Worm (Caenorhabditis elegans): ENCODE results near the gene C44C10.9.
A peak's percentile ranks its signal among the peaks of the same experiment; 100 is the strongest.

Gene C44C10.9

DNA sequence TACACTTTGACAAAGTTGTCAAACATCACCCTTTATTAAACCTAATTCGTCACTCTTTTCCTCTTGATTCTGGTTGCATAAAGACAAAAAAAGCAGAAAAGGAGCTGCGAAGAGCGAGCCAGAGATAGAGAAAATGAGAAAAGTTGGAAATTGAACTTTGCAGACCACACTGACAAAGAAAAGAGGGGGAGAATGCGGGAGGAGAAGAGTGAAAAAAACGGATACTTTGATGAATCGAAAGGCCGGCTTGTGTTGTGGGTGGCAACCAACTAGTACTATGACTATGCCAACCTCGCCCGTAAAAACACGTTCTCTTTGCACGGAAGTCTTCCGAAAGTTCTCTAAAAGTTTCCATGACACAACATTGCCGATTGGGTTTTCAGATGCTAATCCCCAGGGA is 9.3 kb upstream of the C44C10.9 start:
- TF ChIP-seq dao-5 (tag; optimal IDR thresholded peaks at IDR 0.05) (no peak), him-1 (tag; optimal IDR thresholded peaks at IDR 0.05) (no peak), W03F9.2 (tag; optimal IDR thresholded peaks at IDR 0.05) (no peak)

DNA sequence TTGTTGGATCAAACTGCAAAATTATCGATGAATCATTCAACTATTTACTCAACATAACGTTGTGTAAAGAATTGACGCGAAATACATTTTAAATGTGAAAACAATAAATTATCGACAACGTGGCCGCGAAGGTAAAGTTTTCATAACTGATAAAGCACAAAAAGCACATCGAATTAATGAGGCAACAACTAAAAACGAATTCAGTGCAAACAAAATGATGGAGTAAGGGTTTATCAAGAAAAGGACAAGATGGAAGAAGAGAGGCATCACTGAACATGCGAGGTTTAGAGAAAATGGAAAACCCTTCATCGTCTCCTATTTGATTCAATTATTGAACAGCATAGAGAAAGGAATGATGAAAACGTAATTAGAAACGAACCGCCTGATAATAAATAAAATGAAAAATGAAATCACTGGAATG is 7.5 kb upstream of the C44C10.9 start, which contains the start of gene D1053.4:
D1053.4 (minus strand) TSS at position 20 of the 421 bp plus-strand sequence.
- TF ChIP-seq him-1 (tag; optimal IDR thresholded peaks at IDR 0.05) (no peak), dao-5 (tag; optimal IDR thresholded peaks at IDR 0.05) (no peak), W03F9.2 (tag; optimal IDR thresholded peaks at IDR 0.05) (no peak)

DNA sequence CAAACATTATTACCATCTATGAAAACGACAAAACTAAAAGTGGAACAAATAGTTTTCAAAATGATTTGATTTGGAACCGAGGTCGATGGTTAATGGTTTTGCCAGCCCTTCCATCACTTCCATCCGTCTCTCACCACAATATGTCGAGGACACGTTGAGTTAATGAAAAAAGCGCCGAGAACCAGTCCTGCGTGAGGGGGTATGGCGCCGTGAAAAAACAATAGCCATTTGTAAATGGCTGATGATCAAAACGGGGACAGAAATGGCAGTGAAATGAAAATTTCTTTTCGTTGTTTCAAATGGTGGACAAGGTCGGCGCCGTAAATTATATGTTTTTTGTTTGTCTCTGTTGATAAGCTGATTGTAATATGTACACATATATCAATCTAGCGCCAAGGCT is 3.7 kb upstream of the C44C10.9 start:
- no peak for TF ChIP-seq W03F9.2 (tag; optimal IDR thresholded peaks at IDR 0.05)
- no peak for TF ChIP-seq dao-5 (tag; optimal IDR thresholded peaks at IDR 0.05)
- TF ChIP-seq him-1 (tag; optimal IDR thresholded peaks at IDR 0.05), result no peak

- TF ChIP-seq dao-5 (tag; optimal IDR thresholded peaks at IDR 0.05), result no peak
- TF ChIP-seq W03F9.2 (tag; optimal IDR thresholded peaks at IDR 0.05), result no peak
- no peak for TF ChIP-seq him-1 (tag; optimal IDR thresholded peaks at IDR 0.05)
Measured at ce11 chrX:11718751-11719150, 2.4 kb upstream of the C44C10.9 start.

DNA sequence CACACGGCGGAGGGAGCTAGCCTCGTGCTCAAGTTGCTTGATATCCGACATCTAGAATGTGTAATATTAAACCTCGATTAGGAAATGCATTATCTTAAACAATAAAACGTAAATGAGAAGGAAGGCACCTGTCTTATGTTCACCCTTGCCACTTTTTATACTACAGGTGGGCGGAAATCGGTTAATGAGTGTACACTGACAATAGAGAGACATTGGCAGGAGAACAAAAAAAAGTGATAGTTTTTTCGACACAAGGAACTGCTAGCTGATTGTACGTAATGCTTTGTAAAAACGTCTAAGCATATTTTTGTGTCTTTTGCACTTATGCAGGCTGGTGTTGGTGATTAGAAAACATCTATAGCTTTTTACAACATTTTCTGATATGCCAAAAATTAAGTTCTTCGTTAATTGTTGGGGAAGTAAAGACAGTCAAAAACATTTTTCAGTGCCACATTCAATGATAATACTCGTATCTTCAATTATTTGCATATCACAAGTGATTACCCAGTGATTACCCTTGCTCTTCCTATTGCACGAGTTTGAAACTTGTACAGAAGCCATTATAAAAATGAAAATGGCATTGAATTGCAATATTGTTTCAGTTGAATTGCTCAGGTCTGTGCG is 4.0 kb downstream of the C44C10.9 start, which contains the start of gene col-180:
col-180 (minus strand) TSS at position 51 of the 624 bp plus-strand sequence.
- TF ChIP-seq dao-5 (tag; optimal IDR thresholded peaks at IDR 0.05) (no peak), W03F9.2 (tag; optimal IDR thresholded peaks at IDR 0.05) (no peak), him-1 (tag; optimal IDR thresholded peaks at IDR 0.05) (no peak)

DNA sequence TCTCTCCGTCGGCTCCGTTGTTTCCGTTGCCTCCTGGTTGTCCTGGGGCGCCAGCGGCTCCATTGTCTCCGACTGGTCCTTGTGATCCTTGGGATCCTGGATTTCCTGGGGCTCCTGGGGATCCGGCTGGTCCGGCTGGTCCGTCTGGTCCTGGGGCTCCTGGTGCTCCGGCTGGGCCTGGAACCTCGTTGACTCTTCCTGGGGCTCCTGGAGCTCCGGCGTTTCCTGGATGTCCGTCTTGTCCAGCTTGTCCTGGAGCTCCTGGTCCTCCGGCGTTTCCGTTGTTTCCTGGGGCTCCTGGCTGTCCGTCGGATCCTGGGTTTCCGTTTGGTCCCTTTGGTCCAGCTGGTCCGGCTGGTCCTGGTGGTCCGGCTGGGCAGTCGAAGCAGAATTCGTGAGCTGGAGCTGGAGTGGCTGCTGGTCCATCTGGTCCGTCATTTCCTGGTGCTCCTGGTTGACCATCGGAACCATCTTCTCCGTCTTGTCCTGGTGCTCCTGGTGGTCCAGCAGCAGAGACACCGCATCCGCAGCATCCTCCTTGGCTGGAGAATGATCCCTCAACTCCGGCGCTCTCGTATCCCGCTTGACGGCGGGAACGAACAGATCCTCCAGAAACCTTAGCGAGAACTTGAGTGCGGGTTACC is 4.8 kb downstream of the C44C10.9 start:
- TF ChIP-seq dao-5 (tag; optimal IDR thresholded peaks at IDR 0.05) (no peak), W03F9.2 (tag; optimal IDR thresholded peaks at IDR 0.05) (no peak), him-1 (tag; optimal IDR thresholded peaks at IDR 0.05) (no peak)

DNA sequence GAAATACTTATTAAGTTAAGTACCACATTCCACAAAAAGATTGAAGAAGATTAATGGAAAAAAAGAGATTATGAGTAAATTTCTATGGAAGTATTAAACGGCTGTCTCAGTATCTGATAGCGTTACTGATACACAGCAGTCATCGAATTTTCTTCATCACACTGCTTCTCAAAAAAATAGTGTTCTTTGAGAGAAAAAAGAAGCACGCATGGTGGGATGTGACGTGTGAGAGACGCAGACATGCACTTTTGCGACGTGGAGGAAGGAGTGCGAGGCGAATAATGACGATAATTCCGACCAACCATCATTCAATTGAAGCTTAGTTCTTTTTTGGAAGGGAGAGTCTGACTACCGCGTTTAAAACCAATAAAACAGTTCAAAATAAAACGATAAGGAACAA is 6.1 kb downstream of the C44C10.9 start, which contains the start of gene C44C10.11:
C44C10.11 (minus strand) TSS at position 115 of the 400 bp plus-strand sequence.
- TF ChIP-seq dao-5 (tag; optimal IDR thresholded peaks at IDR 0.05) (no peak), W03F9.2 (tag; optimal IDR thresholded peaks at IDR 0.05) (peak; percentile 16)

- TF ChIP-seq dao-5 (tag; optimal IDR thresholded peaks at IDR 0.05), result no peak
- TF ChIP-seq W03F9.2 (tag; optimal IDR thresholded peaks at IDR 0.05), result no peak
- no peak for TF ChIP-seq him-1 (tag; optimal IDR thresholded peaks at IDR 0.05)
Measured at ce11 chrX:11702236-11702635, 14.1 kb downstream of the C44C10.9 start, which contains the start of gene C44C10.3. Gene C44C10.3 (plus strand): TSS chrX:11702536.

- TF ChIP-seq him-1 (tag; optimal IDR thresholded peaks at IDR 0.05) (no peak), dao-5 (tag; optimal IDR thresholded peaks at IDR 0.05) (no peak), W03F9.2 (tag; optimal IDR thresholded peaks at IDR 0.05) (no peak)
Measured at ce11 chrX:11700263-11700662, 16.1 kb downstream of the C44C10.9 start, which contains the start of gene C44C10.15. Gene C44C10.15 (minus strand): TSS chrX:11700363.

DNA sequence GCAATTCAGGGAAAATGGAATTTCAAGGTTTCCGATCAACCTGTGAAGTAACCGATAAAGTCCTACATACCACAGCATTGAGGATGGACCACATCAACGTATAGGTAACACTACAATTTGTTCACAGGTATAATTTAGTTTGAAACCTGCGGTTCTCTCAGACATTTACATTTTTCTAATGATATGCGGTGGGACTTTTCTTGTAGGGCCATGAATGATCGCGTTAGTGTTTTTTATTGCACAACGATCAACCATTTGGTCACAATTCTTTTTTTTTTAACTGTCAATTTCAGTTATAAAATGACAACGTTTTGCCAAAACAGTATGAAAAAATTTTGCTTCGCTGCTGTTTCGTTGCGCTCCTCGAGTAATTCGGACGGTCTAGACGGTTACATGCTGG is 19.6 kb downstream of the C44C10.9 start, which contains the start of gene C44C10.12:
C44C10.12 (plus strand) TSS at position 301 of the 400 bp plus-strand sequence.
- no peak for TF ChIP-seq dao-5 (tag; optimal IDR thresholded peaks at IDR 0.05)
- no peak for TF ChIP-seq him-1 (tag; optimal IDR thresholded peaks at IDR 0.05)
- TF ChIP-seq W03F9.2 (tag; optimal IDR thresholded peaks at IDR 0.05), result no peak

- TF ChIP-seq him-1 (tag; optimal IDR thresholded peaks at IDR 0.05) (no peak), dao-5 (tag; optimal IDR thresholded peaks at IDR 0.05) (no peak), W03F9.2 (tag; optimal IDR thresholded peaks at IDR 0.05) (no peak)
Measured at ce11 chrX:11693092-11693491, 23.2 kb downstream of the C44C10.9 start, which contains the start of gene smcl-1. Gene smcl-1 (plus strand): TSS chrX:11693464.

DNA sequence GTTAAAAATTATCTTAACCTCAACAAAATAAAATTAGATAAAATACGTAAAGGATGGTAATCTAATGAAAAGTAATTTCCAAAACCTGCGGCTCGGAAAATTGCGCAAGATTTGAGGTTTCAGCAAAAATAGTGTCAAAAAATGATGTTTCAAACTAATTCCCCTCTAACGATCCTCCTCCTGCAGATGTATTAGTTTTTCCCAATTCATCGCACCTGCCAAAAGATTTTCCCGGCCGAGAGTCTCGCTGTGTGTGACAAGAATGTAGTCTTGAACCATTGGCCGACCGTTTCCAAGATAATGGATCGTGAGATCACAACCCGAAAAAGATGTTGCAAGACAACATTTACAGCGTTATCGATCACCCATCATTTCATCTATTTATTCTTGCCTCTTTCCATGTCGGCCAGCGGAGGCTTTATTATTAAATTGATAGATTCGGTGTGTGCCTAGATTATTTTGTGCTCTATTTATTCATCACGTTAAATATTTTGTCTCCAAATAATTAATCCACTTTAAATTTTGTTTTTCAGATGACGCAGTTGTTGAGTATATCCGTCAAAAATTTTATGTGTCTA is 26.2 kb downstream of the C44C10.9 start, which contains the start of the genes C44C10.10 and C44C10.5:
C44C10.10 (plus strand) TSS at position 301 of the 578 bp plus-strand sequence.
C44C10.5 (plus strand) TSS at position 528 of the 578 bp plus-strand sequence.
- no peak for TF ChIP-seq dao-5 (tag; optimal IDR thresholded peaks at IDR 0.05)
- TF ChIP-seq him-1 (tag; optimal IDR thresholded peaks at IDR 0.05), result no peak
- no peak for TF ChIP-seq W03F9.2 (tag; optimal IDR thresholded peaks at IDR 0.05)

- TF ChIP-seq W03F9.2 (tag; optimal IDR thresholded peaks at IDR 0.05) (no peak), dao-5 (tag; optimal IDR thresholded peaks at IDR 0.05) (no peak)
Measured at ce11 chrX:11687836-11688319, 28.4 kb downstream of the C44C10.9 start, which contains the start of gene C44C10.7. Gene C44C10.7 (minus strand): TSS chrX:11688269.
